Fruit fly (Drosophila melanogaster): ENCODE measurements around the gene Vps13B.

Gene Vps13B

DNA sequence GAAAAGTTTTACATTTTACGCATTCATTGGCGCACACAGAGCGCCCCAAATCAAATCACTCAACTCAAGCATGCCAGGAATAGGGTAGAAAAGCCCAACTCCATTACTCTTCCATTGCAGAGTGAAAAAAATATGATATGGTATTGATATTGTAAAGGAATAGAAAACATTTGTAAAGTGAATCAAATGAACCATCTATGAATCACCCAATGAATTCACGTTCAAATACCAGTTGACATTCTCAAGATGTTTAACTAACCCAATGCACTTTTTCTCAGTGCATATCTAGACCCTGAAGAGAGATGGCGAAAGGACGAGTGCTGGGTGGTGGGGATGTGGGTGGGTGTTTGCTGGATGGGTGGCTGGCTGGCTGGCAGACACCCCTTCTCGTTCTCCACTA, 42.8 kb downstream of the Vps13B start (continued):
- TF ChIP-seq CG8924 (tag; optimal IDR thresholded peaks at IDR 0.05) (peak; percentile 33), CG32772 (GFP tag; IDR thresholded peaks at IDR 0.05) (no peak), MBD-R2 (GFP tag; IDR thresholded peaks at IDR 0.05) (no peak), Fer1 (GFP tag; optimal IDR thresholded peaks at IDR 0.05) (peak; percentile 69), hb (GFP tag; IDR thresholded peaks at IDR 0.05; ENCODE audit: partially characterized antibody) (no peak), CG30020 (tag; optimal IDR thresholded peaks at IDR 0.05) (no peak), phol (tag; optimal IDR thresholded peaks at IDR 0.05) (peak; percentile 12), nerfin-1 (tag; optimal IDR thresholded peaks at IDR 0.05) (no peak), CG4424 (GFP tag; optimal IDR thresholded peaks at IDR 0.05) (no peak), Taf1 (GFP tag; IDR thresholded peaks at IDR 0.05) (no peak; the same call in 1 of the 2 replicates), unpg (GFP tag; optimal IDR thresholded peaks at IDR 0.05) (peak; percentile 13), odd (GFP tag; optimal IDR thresholded peaks at IDR 0.05) (no peak), btn (GFP tag; optimal IDR thresholded peaks at IDR 0.05) (no peak), esg (GFP tag; conservative IDR thresholded peaks at IDR 0.05) (no peak), Deaf1 (tag; optimal IDR thresholded peaks at IDR 0.05) (peak; percentile 1), Asciz (GFP tag; optimal IDR thresholded peaks at IDR 0.05) (no peak), CG5953 (GFP tag; IDR thresholded peaks at IDR 0.05) (no peak), ken (GFP tag; IDR thresholded peaks at IDR 0.05) (no peak), z (GFP tag; IDR thresholded peaks at IDR 0.05) (no peak), ranshi (GFP tag; IDR thresholded peaks at IDR 0.05) (peak; percentile 25; the same call in 1 of the 2 replicates), CG34376 (GFP tag; optimal IDR thresholded peaks at IDR 0.05) (no peak), Ravus (GFP tag; IDR thresholded peaks at IDR 0.05) (no peak), Bgb (GFP tag; IDR thresholded peaks at IDR 0.05; ENCODE audit: partially characterized antibody) (no peak), tap (tag; optimal IDR thresholded peaks at IDR 0.05) (no peak), gt (GFP tag; IDR thresholded peaks at IDR 0.05) (no peak), br (optimal IDR thresholded peaks at IDR 0.05) (no peak), fd96Cb (tag; optimal IDR thresholded peaks at IDR 0.05) (peak; percentile 21), BtbVII (GFP tag; optimal IDR thresholded peaks at IDR 0.05) (peak; percentile 11), ATbp (GFP tag; optimal IDR thresholded peaks at IDR 0.05) (no peak), yki (optimal IDR thresholded peaks at IDR 0.05) (no peak), dmrt11E (tag; optimal IDR thresholded peaks at IDR 0.05) (no peak), Fer3 (tag; optimal IDR thresholded peaks at IDR 0.05) (peak; percentile 42), h (optimal IDR thresholded peaks at IDR 0.05) (no peak), fru (optimal IDR thresholded peaks at IDR 0.05) (no peak), pnt (GFP tag; optimal IDR thresholded peaks at IDR 0.05) (no peak), CG8388 (GFP tag; optimal IDR thresholded peaks at IDR 0.05) (no peak), dysf (GFP tag; IDR thresholded peaks at IDR 0.05) (peak; percentile 51; the same call in 1 of the 3 replicates), CG1024 (GFP tag; IDR thresholded peaks at IDR 0.05) (no peak), CG17359 (tag; optimal IDR thresholded peaks at IDR 0.05) (peak; percentile 59), CG34224 (GFP tag; IDR thresholded peaks at IDR 0.05; ENCODE audit: partially characterized antibody) (no peak), Meics (GFP tag; optimal IDR thresholded peaks at IDR 0.05) (peak; percentile 51), Bdp1 (GFP tag; optimal IDR thresholded peaks at IDR 0.05) (no peak), CG6765 (GFP tag; optimal IDR thresholded peaks at IDR 0.05) (no peak), CG30403 (GFP tag; optimal IDR thresholded peaks at IDR 0.05) (peak; percentile 13), CG4854 (GFP tag; optimal IDR thresholded peaks at IDR 0.05) (no peak), ftz-f1 (GFP tag; optimal IDR thresholded peaks at IDR 0.05) (no peak), prd (optimal IDR thresholded peaks at IDR 0.05) (no peak), prd (GFP tag; IDR thresholded peaks at IDR 0.05) (peak; percentile 22; the same call in 1 of the 3 replicates), sug (tag; optimal IDR thresholded peaks at IDR 0.05) (no peak), CG10274 (GFP tag; optimal IDR thresholded peaks at IDR 0.05) (no peak), ase (GFP tag; IDR thresholded peaks at IDR 0.05) (no peak), Dip3 (GFP tag; optimal IDR thresholded peaks at IDR 0.05) (no peak), CG32532 (GFP tag; IDR thresholded peaks at IDR 0.05) (peak; percentile 26; the same call in 1 of the 2 replicates), Camta (GFP tag; optimal IDR thresholded peaks at IDR 0.05) (no peak)

All from whole organism, embryonic.